Worm (Caenorhabditis elegans): Measurements from ENCODE around the gene glc-4.

Gene glc-4

ce11 chrII:7122661-7123418 lies 51.9 kb downstream of the glc-4 start, which contains the start of gene F10E7.11 (continued):
- TF ChIP-seq bed-2 (GFP tag; IDR thresholded peaks at IDR 0.05), result no peak
- TF ChIP-seq madf-8 (GFP tag; conservative IDR thresholded peaks at IDR 0.05), result no peak
- peak; percentile 7; the same call in 1 of the 2 replicates for TF ChIP-seq hmg-1.2 (GFP tag; IDR thresholded peaks at IDR 0.05)
- no peak for TF ChIP-seq C17E4.6 (GFP tag; IDR thresholded peaks at IDR 0.05)
- TF ChIP-seq Y95B8A.8 (GFP tag; IDR thresholded peaks at IDR 0.05), result 0 out of 2 replicates have a peak, but pooled peaks have one; percentile 13
- peak; percentile 71; the same call in 1 of the 2 replicates for TF ChIP-seq C06A6.2 (GFP tag; conservative IDR thresholded peaks at IDR 0.05)
- TF ChIP-seq attf-3 (GFP tag; conservative IDR thresholded peaks at IDR 0.05), result 0 out of 2 replicates have a peak, but pooled peaks have one; percentile 39
- no peak for TF ChIP-seq bed-1 (GFP tag; IDR thresholded peaks at IDR 0.05)
- TF ChIP-seq cebp-1 (GFP tag; IDR thresholded peaks at IDR 0.05), result peak; percentile 92
- peak; percentile 99 for TF ChIP-seq cebp-1 (tag; optimal IDR thresholded peaks at IDR 0.05)
- TF ChIP-seq gei-17 (GFP tag; optimal IDR thresholded peaks at IDR 0.05), result no peak
- peak; percentile 65; the same call in 1 of the 2 replicates for TF ChIP-seq pbrm-1 (GFP tag; IDR thresholded peaks at IDR 0.05)
- TF ChIP-seq Y56A3A.18 (GFP tag; IDR thresholded peaks at IDR 0.05), result no peak
- TF ChIP-seq Y53G8AR.9 (GFP tag; conservative IDR thresholded peaks at IDR 0.05), result 0 out of 2 replicates have a peak, but pooled peaks have one; percentile 31
- no peak for TF ChIP-seq dpff-1 (tag; optimal IDR thresholded peaks at IDR 0.05)
- TF ChIP-seq ztf-25 (GFP tag; IDR thresholded peaks at IDR 0.05), result 0 out of 2 replicates have a peak, but pooled peaks have one; percentile 21
- no peak for TF ChIP-seq F52B5.7 (tag; optimal IDR thresholded peaks at IDR 0.05)
- TF ChIP-seq rpc-1 (optimal IDR thresholded peaks at IDR 0.05), result peak; percentile 9
- no peak for TF ChIP-seq rpc-1 (tag; optimal IDR thresholded peaks at IDR 0.05)
- TF ChIP-seq K11D2.4 (GFP tag; IDR thresholded peaks at IDR 0.05), result peak; percentile 58; the same call in 1 of the 2 replicates

All from whole organism, young adult.